Fruit fly (Drosophila melanogaster): Measurements from ENCODE around the gene Adk1.

Gene Adk1

DNA sequence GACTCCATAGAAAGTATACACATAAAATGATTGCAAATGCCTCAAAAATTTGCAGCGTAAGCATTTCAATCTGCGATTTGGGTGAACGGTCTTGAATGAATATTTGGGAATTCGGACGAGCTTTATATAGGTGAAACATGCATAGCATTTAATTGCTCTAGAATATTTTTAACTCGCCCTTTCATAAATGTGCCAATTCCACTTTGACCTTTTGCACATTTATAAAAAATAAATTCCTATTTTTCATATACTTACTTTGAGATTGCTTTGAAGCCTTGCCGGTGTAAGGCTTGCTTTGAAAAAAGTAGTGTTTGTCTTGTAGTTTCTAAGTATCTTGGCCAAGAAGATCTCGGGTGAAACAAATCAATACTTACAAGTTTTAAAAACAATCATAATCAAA lies 36.8 kb downstream of the Adk1 start, which contains the start of gene Cyp313a5:
Gene Cyp313a5, minus strand, starts transcription at position 101 of the 400 bp plus-strand sequence.
- no peak for TF ChIP-seq noc (tag; optimal IDR thresholded peaks at IDR 0.05)

DNA sequence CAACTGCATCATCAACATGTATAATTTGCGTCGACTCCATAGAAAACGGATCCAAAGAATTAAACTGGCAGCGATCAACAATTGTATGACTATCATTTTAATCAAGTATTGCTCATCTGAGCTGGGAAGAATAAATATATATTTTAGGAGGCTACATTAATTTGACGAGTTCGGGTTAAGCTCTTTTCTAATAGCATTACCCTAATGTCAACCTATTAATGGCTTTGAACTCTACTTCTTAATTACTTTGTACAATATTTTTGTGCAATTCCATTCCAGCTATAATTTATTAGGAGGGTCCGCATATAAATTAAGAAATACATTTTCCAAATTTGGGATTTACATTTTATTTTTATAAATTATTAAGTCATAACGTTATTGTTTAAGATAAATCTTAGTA lies 39.1 kb downstream of the Adk1 start, which contains the start of gene Cyp313a2:
Gene Cyp313a2, minus strand, starts transcription at position 101 of the 400 bp plus-strand sequence.
- no peak for TF ChIP-seq noc (tag; optimal IDR thresholded peaks at IDR 0.05)

DNA sequence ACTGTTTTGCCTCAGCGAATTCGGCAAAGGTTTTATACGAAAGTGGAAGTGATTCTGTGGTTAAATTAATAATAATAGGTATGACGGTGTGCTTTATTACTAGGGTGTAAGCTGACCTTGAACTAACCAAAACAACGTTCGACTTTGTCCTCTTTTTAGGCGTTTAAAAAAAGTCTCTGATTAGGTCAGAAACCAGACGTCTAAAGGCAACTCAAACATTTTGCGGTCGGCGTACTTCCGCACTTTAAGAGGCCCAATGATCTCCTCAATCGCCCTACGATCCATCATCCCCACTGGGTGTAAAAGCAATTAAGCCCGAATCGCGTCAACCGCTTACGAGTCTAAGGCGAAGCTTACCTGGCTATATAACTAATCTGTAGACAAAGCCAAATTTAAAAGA lies 41.4 kb downstream of the Adk1 start, which contains the start of gene Cyp313a3:
Gene Cyp313a3, minus strand, starts transcription at position 101 of the 400 bp plus-strand sequence.
- TF ChIP-seq noc (tag; optimal IDR thresholded peaks at IDR 0.05), result no peak

DNA sequence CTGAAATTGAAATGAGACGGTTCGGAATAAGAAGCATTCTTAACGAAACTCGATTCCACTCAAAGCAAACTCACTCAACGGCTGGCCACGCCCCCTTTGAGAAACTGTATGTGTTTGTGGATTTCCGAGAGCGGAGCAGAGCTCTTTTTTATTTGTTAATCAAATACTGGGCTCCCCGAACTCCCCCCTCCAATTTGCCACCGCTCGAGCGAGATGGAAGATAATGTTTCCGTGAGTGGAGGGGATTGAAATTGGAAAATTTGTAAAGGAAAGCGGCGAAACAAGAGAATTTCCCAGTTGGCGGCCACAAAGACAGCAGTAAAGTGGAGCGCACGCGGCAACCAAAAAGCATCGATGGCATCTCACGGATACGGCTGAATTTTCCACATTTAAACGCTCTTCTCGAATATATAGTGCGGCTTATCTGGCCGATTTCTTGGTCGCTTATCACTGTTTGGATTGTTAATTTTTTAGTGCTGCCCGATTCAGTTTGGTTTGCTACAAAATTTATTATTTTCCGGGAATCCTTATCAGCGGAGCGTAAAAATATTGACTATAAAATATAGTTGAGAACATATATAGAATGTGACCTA lies 46.8 kb downstream of the Adk1 start:
- TF ChIP-seq noc (tag; optimal IDR thresholded peaks at IDR 0.05), result peak; percentile 70

DNA sequence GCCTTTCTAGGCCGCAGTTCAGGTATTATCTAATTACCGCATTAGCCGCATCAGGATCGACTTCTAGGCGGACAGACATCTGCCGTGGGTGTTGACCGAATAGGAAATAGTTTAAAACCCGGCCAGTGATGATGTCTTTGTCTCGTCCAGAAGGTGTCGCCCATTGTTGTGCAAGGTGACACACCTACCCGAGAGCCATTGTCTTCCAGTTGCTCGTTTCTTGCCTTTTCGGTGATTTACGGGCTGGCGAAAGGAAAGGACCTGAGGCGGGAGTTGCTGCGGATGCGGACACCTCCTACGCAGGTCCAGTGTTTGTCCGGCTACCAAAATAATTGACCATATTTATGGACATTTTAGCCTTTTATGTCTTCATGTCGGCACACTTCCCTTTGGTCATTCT lies 50.5 kb downstream of the Adk1 start:
- TF ChIP-seq noc (tag; optimal IDR thresholded peaks at IDR 0.05), result no peak
